Fruit fly (Drosophila melanogaster): Measurements from ENCODE around the gene Eogt.

DNA sequence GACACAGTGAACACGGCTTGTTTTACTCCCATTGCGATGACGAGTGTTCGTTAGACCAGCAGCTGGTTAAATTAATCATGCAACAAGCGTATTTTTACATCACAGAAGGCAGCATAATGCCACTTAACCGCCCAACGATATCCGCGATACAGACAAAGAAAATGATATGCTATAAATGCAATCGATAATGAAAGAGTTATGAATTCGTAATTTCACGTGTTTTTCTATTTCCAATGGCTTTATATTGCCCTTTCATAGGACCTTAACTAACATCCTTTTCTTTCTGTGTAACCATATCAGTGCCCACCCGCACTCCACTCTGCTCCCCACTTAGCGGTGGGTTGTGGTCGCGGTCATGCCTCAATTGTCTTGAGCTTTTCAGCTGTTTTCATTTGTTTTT lies 32.2 kb downstream of the Eogt start:
- TF ChIP-seq CG6854 (GFP tag; optimal IDR thresholded peaks at IDR 0.05) (no peak), topi (GFP tag; optimal IDR thresholded peaks at IDR 0.05) (no peak), Gug (GFP tag; IDR thresholded peaks at IDR 0.05) (peak; percentile 62), CG6808 (GFP tag; optimal IDR thresholded peaks at IDR 0.05) (no peak), acj6 (GFP tag; optimal IDR thresholded peaks at IDR 0.05) (no peak), CG15336 (GFP tag; IDR thresholded peaks at IDR 0.05) (no peak; the same call in 1 of the 2 replicates), cyc (GFP tag; optimal IDR thresholded peaks at IDR 0.05) (no peak), fkh (GFP tag; optimal IDR thresholded peaks at IDR 0.05) (no peak)
